Fruit fly (Drosophila melanogaster) whole organism, embryonic: ENCODE measurements around the gene Eip75B.

Experiments
- CG10321 ChIP-seq: fragments of 200-800 bp; sonication (Bioruptor generic); IDR thresholded peaks from 2 replicates; pipeline ENCODE4 v1.3.6; 2022; ENCODE audit warnings: missing biosample characterization, missing genetic modification characterization
- CG12236 ChIP-seq: fragments of 200-800 bp; sonication (Bioruptor generic); optimal IDR thresholded peaks from 2 replicates; lab custom pipeline; 2016; ENCODE audit warnings: missing biosample characterization, missing genetic modification characterization
- CG12391 ChIP-seq: fragments of 200-800 bp; sonication (Bioruptor generic); optimal IDR thresholded peaks from 3 replicates; lab custom pipeline; 2018; ENCODE audit warnings: missing biosample characterization, mild to moderate bottlenecking, missing genetic modification characterization, moderate library complexity
- CG12744 ChIP-seq: fragments of 200-800 bp; sonication (Bioruptor generic); optimal IDR thresholded peaks from 2 replicates; lab custom pipeline; 2016; ENCODE audit warnings: missing biosample characterization, missing genetic modification characterization
- CG12769 ChIP-seq: fragments of 200-800 bp; sonication (Bioruptor generic); optimal IDR thresholded peaks from 2 replicates; lab custom pipeline; 2019; ENCODE audit warnings: missing biosample characterization, mild to moderate bottlenecking, missing genetic modification characterization, moderate library complexity
- CG14667 ChIP-seq: fragments of 200-800 bp; sonication (Bioruptor generic); IDR thresholded peaks from 2 replicates; pipeline ENCODE4 v1.3.6; 2022; ENCODE audit warnings: missing biosample characterization, missing genetic modification characterization
- CG15073 ChIP-seq: fragments of 200-800 bp; sonication (Bioruptor generic); optimal IDR thresholded peaks from 2 replicates; lab custom pipeline; 2016; ENCODE audit warnings: missing biosample characterization, missing genetic modification characterization
- CG17829 ChIP-seq: fragments of 200-800 bp; optimal IDR thresholded peaks from 2 replicates; lab custom pipeline; 2019; ENCODE audit warnings: missing biosample characterization, mild to moderate bottlenecking, missing genetic modification characterization, moderate library complexity
- CG18764 ChIP-seq: fragments of 200-800 bp; sonication (Bioruptor generic); optimal IDR thresholded peaks from 3 replicates; lab custom pipeline; 2016; ENCODE audit warnings: missing biosample characterization, missing genetic modification characterization
- CG2129 ChIP-seq: fragments of 200-800 bp; sonication (Bioruptor generic); IDR thresholded peaks from 2 replicates; pipeline ENCODE4 v1.3.6; 2022; ENCODE audit warnings: missing biosample characterization, missing genetic modification characterization; ENCODE audit not compliant: partially characterized antibody
- CG2875 ChIP-seq: fragments of 200-800 bp; sonication (Bioruptor generic); optimal IDR thresholded peaks from 2 replicates; lab custom pipeline; 2017; ENCODE audit warnings: missing biosample characterization, mild to moderate bottlenecking, missing genetic modification characterization, missing genetic modification reagents
- CG3281 ChIP-seq: fragments of 200-800 bp; sonication (Bioruptor generic); optimal IDR thresholded peaks from 3 replicates; lab custom pipeline; 2017; ENCODE audit warnings: missing biosample characterization, mild to moderate bottlenecking, missing genetic modification characterization
- CG43689 ChIP-seq: fragments of 200-800 bp; sonication (Bioruptor generic); IDR thresholded peaks from 2 replicates; pipeline ENCODE4 v1.3.6; 2022; ENCODE audit warnings: missing biosample characterization, missing genetic modification characterization
- CG6791 ChIP-seq: fragments of 200-800 bp; sonication (Bioruptor generic); IDR thresholded peaks from 3 replicates; pipeline ENCODE4 v1.3.6; 2022; ENCODE audit warnings: missing biosample characterization, missing genetic modification characterization; ENCODE audit not compliant: partially characterized antibody
- Dbx ChIP-seq: fragments of 200-800 bp; sonication (Bioruptor generic); IDR thresholded peaks from 3 replicates; pipeline ENCODE4 v1.3.6; 2022; ENCODE audit warnings: missing biosample characterization, missing genetic modification characterization
- ERR ChIP-seq: fragments of 200-800 bp; sonication (Bioruptor generic); optimal IDR thresholded peaks from 2 replicates; lab custom pipeline; 2016; ENCODE audit warnings: missing biosample characterization, missing genetic modification characterization
- Elba2 ChIP-seq: fragments of 200-800 bp; sonication (Bioruptor generic); optimal IDR thresholded peaks from 3 replicates; lab custom pipeline; 2016; ENCODE audit warnings: missing biosample characterization, missing genetic modification characterization
- H15 ChIP-seq: fragments of 200-800 bp; sonication (Bioruptor generic); IDR thresholded peaks from 3 replicates; pipeline ENCODE4 v1.3.6; 2022; ENCODE audit warnings: missing biosample characterization, missing genetic modification characterization
- Hmx ChIP-seq: fragments of 200-800 bp; sonication (Bioruptor generic); optimal IDR thresholded peaks from 2 replicates; lab custom pipeline; 2016; ENCODE audit warnings: missing biosample characterization, missing genetic modification characterization
- Nf-YC ChIP-seq: fragments of 200-800 bp; optimal IDR thresholded peaks from 3 replicates; lab custom pipeline; 2019; ENCODE audit warnings: missing biosample characterization, mild to moderate bottlenecking, missing genetic modification characterization, moderate library complexity
- Poxn ChIP-seq: fragments of 200-800 bp; sonication (Bioruptor generic); IDR thresholded peaks from 2 replicates; pipeline ENCODE4 v1.3.6; 2022; ENCODE audit warnings: missing biosample characterization, missing genetic modification characterization
- Ravus ChIP-seq: fragments of 200-800 bp; sonication (Bioruptor generic); IDR thresholded peaks from 2 replicates; pipeline ENCODE4 v1.3.6; 2022; ENCODE audit warnings: missing biosample characterization, missing genetic modification characterization
- Usf ChIP-seq: fragments of 200-800 bp; sonication (Bioruptor generic); optimal IDR thresholded peaks from 2 replicates; lab custom pipeline; 2017; ENCODE audit warnings: missing genotype, missing biosample characterization, missing genetic modification characterization
- abd-A ChIP-seq: fragments of 200-800 bp; sonication (Bioruptor generic); optimal IDR thresholded peaks from 3 replicates; lab custom pipeline; 2019; ENCODE audit warnings: missing biosample characterization, mild to moderate bottlenecking, missing genetic modification characterization, moderate library complexity
- bab2 ChIP-seq: fragments of 200-800 bp; sonication (Bioruptor generic); optimal IDR thresholded peaks from 2 replicates; lab custom pipeline; 2016; ENCODE audit warnings: missing biosample characterization, missing genetic modification characterization
- bsh ChIP-seq, 2 experiments: fragments of 200-800 bp; sonication (Bioruptor generic); optimal IDR thresholded peaks; 2 replicates each; lab custom pipeline; 2017 to 2018; ENCODE audit warnings: mild to moderate bottlenecking in 2 of 2, missing biosample characterization in 2 of 2, missing genetic modification characterization in 2 of 2, moderate library complexity in 1 of 2
- cas ChIP-seq: fragments of 200-800 bp; sonication (Bioruptor generic); IDR thresholded peaks from 2 replicates; pipeline ENCODE4 v1.3.6; 2022; ENCODE audit warnings: missing biosample characterization, missing genetic modification characterization
- chm ChIP-seq: fragments of 200-800 bp; sonication (Bioruptor generic); IDR thresholded peaks from 2 replicates; pipeline ENCODE4 v1.3.6; 2022; ENCODE audit warnings: missing biosample characterization, missing genetic modification characterization
- corto ChIP-seq: fragments of 200-800 bp; sonication (Bioruptor generic); optimal IDR thresholded peaks from 2 replicates; lab custom pipeline; 2016; ENCODE audit warnings: missing biosample characterization, mild to moderate bottlenecking, missing genetic modification characterization, moderate library complexity
- cwo ChIP-seq: fragments of 200-800 bp; sonication (Bioruptor generic); optimal IDR thresholded peaks from 3 replicates; lab custom pipeline; 2017; ENCODE audit warnings: missing biosample characterization, missing genetic modification characterization, mild to moderate bottlenecking, moderate library complexity, missing genetic modification reagents
- dmrt11E ChIP-seq: fragments of 200-800 bp; sonication (Bioruptor generic); optimal IDR thresholded peaks from 3 replicates; lab custom pipeline; 2018; ENCODE audit warnings: missing biosample characterization, mild to moderate bottlenecking, missing genetic modification characterization, moderate library complexity
- fd64A ChIP-seq: fragments of 200-800 bp; sonication (Bioruptor generic); optimal IDR thresholded peaks from 3 replicates; lab custom pipeline; 2018; ENCODE audit warnings: missing biosample characterization, mild to moderate bottlenecking, missing genetic modification characterization
- gt ChIP-seq: fragments of 200-800 bp; sonication (Bioruptor generic); IDR thresholded peaks from 2 replicates; pipeline ENCODE4 v1.3.6; 2022; ENCODE audit warnings: missing biosample characterization, missing genetic modification characterization
- kay ChIP-seq: fragments of 200-800 bp; sonication (Bioruptor generic); optimal IDR thresholded peaks from 2 replicates; lab custom pipeline; 2016; ENCODE audit warnings: missing biosample characterization, missing genetic modification characterization
- lab ChIP-seq: fragments of 200-800 bp; sonication (Bioruptor generic); optimal IDR thresholded peaks from 3 replicates; lab custom pipeline; 2017; ENCODE audit warnings: missing biosample characterization, missing genetic modification characterization, mild to moderate bottlenecking, moderate library complexity, missing genetic modification reagents
- maf-S ChIP-seq: fragments of 200-800 bp; sonication (Bioruptor generic); optimal IDR thresholded peaks from 2 replicates; lab custom pipeline; 2016; ENCODE audit warnings: missing biosample characterization, missing genetic modification characterization
- pan ChIP-seq, 4 experiments: fragments of >200 bp in 3 of 4; fragments of 200-800 bp in 1 of 4; sonication (Bioruptor generic) in 1 of 4; optimal IDR thresholded peaks in 3 of 4; IDR thresholded peaks in 1 of 4; 2 replicates each; pipeline versions ENCODE4 v1.3.6 to Lab custom; 2017 to 2022; ENCODE audit warnings: missing biosample characterization in 2 of 4, missing genetic modification characterization in 2 of 4, mixed read lengths in 1 of 4
- pfk ChIP-seq: fragments of 200-800 bp; sonication (Bioruptor generic); optimal IDR thresholded peaks from 2 replicates; lab custom pipeline; 2018; ENCODE audit warnings: missing biosample characterization, mild to moderate bottlenecking, missing genetic modification characterization, moderate library complexity
- ro ChIP-seq: fragments of 200-800 bp; sonication (Bioruptor generic); IDR thresholded peaks from 2 replicates; pipeline ENCODE4 v1.3.6; 2022; ENCODE audit warnings: missing biosample characterization, missing genetic modification characterization
- row ChIP-seq: fragments of 200-800 bp; sonication (Bioruptor generic); IDR thresholded peaks from 3 replicates; pipeline ENCODE4 v1.3.6; 2022; ENCODE audit warnings: missing biosample characterization, missing genetic modification characterization
- sens ChIP-seq: fragments of 200-800 bp; sonication (Bioruptor generic); peaks from one replicate; lab custom pipeline; 2016; ENCODE audit warnings: missing biosample characterization, missing genetic modification characterization
- slp2 ChIP-seq: fragments of 200-800 bp; sonication (Bioruptor generic); optimal IDR thresholded peaks from 2 replicates; lab custom pipeline; 2016; ENCODE audit warnings: missing biosample characterization, missing genetic modification characterization
- ssp ChIP-seq: fragments of 200-800 bp; sonication (Bioruptor generic); IDR thresholded peaks from 2 replicates; pipeline ENCODE4 v1.3.6; 2022; ENCODE audit warnings: missing biosample characterization, missing genetic modification characterization
- sug ChIP-seq: fragments of 200-800 bp; optimal IDR thresholded peaks from 2 replicates; lab custom pipeline; 2019; ENCODE audit warnings: missing biosample characterization, mild to moderate bottlenecking, missing genetic modification characterization, moderate library complexity
- ttk ChIP-seq: fragments of 200-800 bp; sonication (Bioruptor generic); IDR thresholded peaks from 2 replicates; pipeline ENCODE4 v2.1.2; 2022; ENCODE audit warnings: missing biosample characterization, missing genetic modification characterization
- vnd ChIP-seq: fragments of 200-800 bp; sonication (Bioruptor generic); IDR thresholded peaks from 3 replicates; pipeline ENCODE4 v1.3.6; 2022; ENCODE audit warnings: missing biosample characterization, missing genetic modification characterization; ENCODE audit not compliant: partially characterized antibody
- zen ChIP-seq: fragments of 200-800 bp; sonication (Bioruptor generic); optimal IDR thresholded peaks from 3 replicates; lab custom pipeline; 2018; ENCODE audit warnings: missing biosample characterization, mild to moderate bottlenecking, missing genetic modification characterization, moderate library complexity
- zen2 ChIP-seq: fragments of 200-800 bp; sonication (Bioruptor generic); IDR thresholded peaks from 3 replicates; pipeline ENCODE4 v1.3.6; 2022; ENCODE audit warnings: missing biosample characterization, missing genetic modification characterization; ENCODE audit not compliant: partially characterized antibody

Gene Eip75B

DNA sequence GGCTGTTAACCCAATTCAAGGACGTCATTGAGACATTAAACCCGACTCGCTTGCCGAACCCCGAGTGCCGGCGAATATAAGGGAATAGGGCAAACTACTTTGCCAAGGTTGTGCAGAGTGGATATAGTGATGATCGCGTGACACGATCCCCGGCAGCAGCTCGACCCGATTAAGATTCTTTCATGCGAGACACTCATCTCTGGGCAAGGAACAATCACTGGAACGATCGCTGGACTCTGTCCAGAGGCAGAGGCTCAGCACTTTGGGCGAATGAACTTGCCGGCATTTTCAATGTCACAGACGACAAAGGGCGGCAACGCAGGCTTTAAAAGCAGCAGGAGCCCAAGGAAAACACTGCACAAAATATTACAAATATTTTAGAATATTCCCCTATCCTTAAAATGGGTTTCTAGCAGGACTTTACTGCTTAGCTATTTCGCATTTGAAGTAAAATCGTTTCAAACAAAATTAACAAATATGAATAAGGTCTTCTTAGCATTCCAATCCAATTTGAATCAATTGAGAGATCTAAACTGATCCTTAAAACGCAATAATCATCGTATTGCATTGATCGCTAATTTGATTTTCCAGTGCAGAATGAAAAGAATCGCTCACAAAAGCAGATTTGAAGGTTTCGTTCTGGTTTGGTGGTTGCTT is 72.5 kb downstream of the Eip75B start (continued):
- no peak for TF ChIP-seq Elba2 (GFP tag; lab: Kevin White, UChicago)
- TF ChIP-seq CG2129 (GFP tag; lab: Robert Waterston, UW): 0 out of 2 replicates have a peak, but pooled peaks have one; percentile 23
- TF ChIP-seq bsh (GFP tag; optimal IDR thresholded peaks at IDR 0.05; lab: Kevin White, UChicago): peak in 1 of 2 experiments; percentile 2
- TF ChIP-seq ssp (GFP tag; lab: Robert Waterston, UW): no peak
- TF ChIP-seq fd64A (GFP tag; lab: Kevin White, UChicago): no peak
- peak; percentile 22 for TF ChIP-seq corto (GFP tag; lab: Kevin White, UChicago)
- peak; percentile 1 for TF ChIP-seq CG12391
- TF ChIP-seq vnd (GFP tag; lab: Robert Waterston, UW): 0 out of 3 replicates have a peak, but pooled peaks have one; percentile 26
- peak; percentile 45; the same call in 2 of the 3 replicates for TF ChIP-seq CG6791 (GFP tag; lab: Robert Waterston, UW)
- peak; percentile 63 for TF ChIP-seq sens (GFP tag; lab: Kevin White, UChicago)
- no peak for TF ChIP-seq chm (GFP tag; lab: Robert Waterston, UW)
- TF ChIP-seq row: 0 out of 3 replicates have a peak, but pooled peaks have one; percentile 38

DNA sequence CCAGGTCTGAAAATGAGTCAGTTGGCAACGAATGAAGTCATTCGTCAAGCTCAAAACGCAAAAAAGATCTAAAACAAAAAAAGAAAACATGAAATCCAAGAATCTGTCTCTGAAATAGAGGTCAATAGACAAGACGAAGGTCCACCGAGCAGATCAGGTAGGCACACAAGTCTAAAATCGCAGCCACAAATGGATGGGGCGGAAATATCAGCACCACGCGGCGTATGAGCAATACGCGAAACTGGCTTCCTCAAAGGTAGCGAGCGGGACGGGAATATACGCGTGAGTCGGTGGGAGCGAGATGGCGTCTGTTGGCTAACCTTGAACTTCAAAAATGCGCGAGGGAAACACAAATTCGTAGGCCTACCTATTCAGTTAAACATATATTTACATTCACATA is 73.5 kb downstream of the Eip75B start:
- TF ChIP-seq kay (GFP tag; lab: Kevin White, UChicago) (no peak), sug (tag; lab: Kevin White, UChicago) (peak; percentile 2), zen2 (GFP tag; lab: Robert Waterston, UW) (no peak), Hmx (GFP tag; lab: Kevin White, UChicago) (no peak), abd-A (tag; lab: Kevin White, UChicago) (peak; percentile 69), cas (GFP tag; lab: Robert Waterston, UW) (no peak), ro (GFP tag; lab: Robert Waterston, UW) (no peak), ssp (GFP tag; lab: Robert Waterston, UW) (no peak), CG18764 (no peak), H15 (GFP tag; lab: Robert Waterston, UW) (no peak), lab (GFP tag; lab: Kevin White, UChicago) (no peak), slp2 (GFP tag; lab: Kevin White, UChicago) (no peak), gt (GFP tag; lab: Robert Waterston, UW) (no peak), CG12236 (GFP tag; lab: Kevin White, UChicago) (no peak), CG10321 (GFP tag; lab: Robert Waterston, UW) (0 out of 2 replicates have a peak, but pooled peaks have one; percentile 27), CG15073 (GFP tag; lab: Kevin White, UChicago) (no peak), CG14667 (GFP tag; lab: Robert Waterston, UW) (no peak), CG43689 (GFP tag; lab: Robert Waterston, UW) (no peak), CG12744 (no peak), ERR (no peak), cwo (GFP tag; lab: Kevin White, UChicago) (peak; percentile 33), dmrt11E (tag; lab: Kevin White, UChicago) (no peak), Usf (no peak), CG12769 (tag; lab: Kevin White, UChicago) (peak; percentile 42), pfk (no peak), CG3281 (GFP tag; lab: Kevin White, UChicago) (no peak), maf-S (GFP tag; lab: Kevin White, UChicago) (no peak), Nf-YC (tag; lab: Kevin White, UChicago) (no peak), zen (no peak), Poxn (GFP tag; lab: Robert Waterston, UW) (no peak), bab2 (no peak), ttk (GFP tag; lab: Robert Waterston, UW) (no peak), CG2875 (GFP tag; lab: Kevin White, UChicago) (no peak), CG17829 (tag; lab: Kevin White, UChicago) (no peak), Elba2 (GFP tag; lab: Kevin White, UChicago) (no peak), Dbx (GFP tag; lab: Robert Waterston, UW) (0 out of 3 replicates have a peak, but pooled peaks have one; percentile 7), Ravus (GFP tag; lab: Robert Waterston, UW) (no peak), pan (optimal IDR thresholded peaks at IDR 0.05; lab: Kevin White, UChicago) (no peak), pan (GFP tag; optimal IDR thresholded peaks at IDR 0.05 in 1 of 2, IDR thresholded peaks at IDR 0.05 in 1 of 2) (no peak)
